Worm (Caenorhabditis elegans) whole organism, mixed stage, embryonic: ENCODE data around the gene sdpn-1.

Experiments used
- ceh-39 ChIP-seq: fragments of 150-350 bp; optimal IDR thresholded peaks from 2 replicates; lab custom pipeline; 2014; ENCODE audit warnings: missing biosample characterization, missing genetic modification characterization
- elt-3 ChIP-seq: fragments of 150-350 bp; optimal IDR thresholded peaks from 2 replicates; lab custom pipeline; 2014; ENCODE audit warnings: missing biosample characterization, missing genetic modification characterization
- lsy-2 ChIP-seq: fragments of 150-350 bp; optimal IDR thresholded peaks from 2 replicates; lab custom pipeline; 2014; ENCODE audit warnings: missing biosample characterization, missing genetic modification characterization
- nhr-12 ChIP-seq: fragments of 150-350 bp; optimal IDR thresholded peaks from 2 replicates; lab custom pipeline; 2014; ENCODE audit warnings: missing biosample characterization, missing genetic modification characterization
- nhr-76 ChIP-seq: sonication (generic microtip); optimal IDR thresholded peaks from 2 replicates; lab custom pipeline; 2017; ENCODE audit warnings: missing biosample characterization, missing genetic modification characterization
- sem-2 ChIP-seq: fragments of 200-800 bp; sonication (Bioruptor generic); optimal IDR thresholded peaks from 2 replicates; lab custom pipeline; 2018; ENCODE audit warnings: mild to moderate bottlenecking, missing genetic modification characterization, missing compliant biosample characterization
- snpc-4 ChIP-seq: fragments of 150-350 bp; optimal IDR thresholded peaks from 2 replicates; lab custom pipeline; 2014; ENCODE audit warnings: missing biosample characterization, missing genetic modification characterization
- unc-62 ChIP-seq: fragments of 150-350 bp; optimal IDR thresholded peaks from 2 replicates; lab custom pipeline; 2014; ENCODE audit warnings: missing biosample characterization, missing genetic modification reagents, missing genetic modification characterization
- zip-8 ChIP-seq: fragments of 150-350 bp; optimal IDR thresholded peaks from 2 replicates; lab custom pipeline; 2014; ENCODE audit warnings: missing biosample characterization, missing genetic modification characterization

- TF ChIP-seq elt-3, result no peak
- no peak for TF ChIP-seq snpc-4
- no peak for TF ChIP-seq lsy-2
- no peak for TF ChIP-seq sem-2 (GFP tag; lab: Kevin White, UChicago)
- TF ChIP-seq ceh-39, result no peak
- peak; percentile 6 for TF ChIP-seq unc-62 (GFP tag; lab: Kevin White, UChicago)
- no peak for TF ChIP-seq zip-8 (tag; lab: Kevin White, UChicago)
- TF ChIP-seq nhr-12, result no peak
- TF ChIP-seq nhr-76 (tag; lab: Kevin White, UChicago), result no peak
Observed at ce11 chrX:8019665-8020064, 21.6 kb upstream of the sdpn-1 start.
